Worm (Caenorhabditis elegans): Measurements from ENCODE around the gene nspg-3.

- TF ChIP-seq pag-3 (tag; optimal IDR thresholded peaks at IDR 0.05; ENCODE audit: borderline replicate concordance) (no peak), ceh-18 (tag; optimal IDR thresholded peaks at IDR 0.05) (peak; percentile 14), sox-4 (tag; optimal IDR thresholded peaks at IDR 0.05) (peak; percentile 42), lim-6 (tag; optimal IDR thresholded peaks at IDR 0.05) (no peak), pqm-1 (tag; optimal IDR thresholded peaks at IDR 0.05) (no peak)
These were observed 43.9 kb upstream of the nspg-3 start, which contains the start of the genes R12C12.6 and ran-5 for ce11 chrII:6047639-6048159.

Data from whole organism, late embryonic.